Worm (Caenorhabditis elegans): ENCODE results near the gene F44E5.15.
A peak's percentile ranks its signal among the peaks of the same experiment; 100 is the strongest.

F44E5.15 gene

DNA sequence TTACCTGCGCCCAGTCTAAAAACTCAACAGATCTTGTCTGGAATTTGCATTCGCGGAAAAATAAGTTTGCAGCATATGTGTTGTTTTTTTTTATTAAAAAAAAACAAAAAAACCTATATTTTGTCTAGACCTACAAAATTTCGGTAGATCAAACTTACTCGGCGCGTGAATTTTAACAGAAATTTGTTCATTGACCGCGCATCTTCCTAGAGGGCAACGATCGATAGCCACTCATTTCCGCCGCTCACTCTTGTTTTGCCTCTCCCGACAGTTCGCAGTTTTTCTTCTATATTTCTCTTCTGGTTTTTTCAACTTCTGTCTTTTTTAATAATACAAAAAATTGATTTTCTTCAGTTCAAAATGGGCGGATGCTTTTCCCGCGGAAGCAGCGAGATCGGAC is 38.0 kb downstream of the F44E5.15 start, which contains the start of gene F43G6.7:
TSS of gene F43G6.7 (plus strand) at position 355 of the 400 bp plus-strand sequence.
- no peak for TF ChIP-seq nhr-77 (tag; optimal IDR thresholded peaks at IDR 0.05)
- no peak for TF ChIP-seq nhr-10 (tag; optimal IDR thresholded peaks at IDR 0.05)
- TF ChIP-seq ztf-1 (GFP tag; conservative IDR thresholded peaks at IDR 0.05) = no peak
- no peak for TF ChIP-seq skn-1 (tag; optimal IDR thresholded peaks at IDR 0.05)

- TF ChIP-seq nhr-129 (tag; optimal IDR thresholded peaks at IDR 0.05) = no peak
- no peak for TF ChIP-seq nhr-12 (tag; optimal IDR thresholded peaks at IDR 0.05)
- TF ChIP-seq F13H6.1 (tag; optimal IDR thresholded peaks at IDR 0.05) = no peak
- no peak for TF ChIP-seq lin-39 (tag; optimal IDR thresholded peaks at IDR 0.05)
- no peak for TF ChIP-seq ztf-11 (tag; optimal IDR thresholded peaks at IDR 0.05)
- TF ChIP-seq mbf-1 (tag; optimal IDR thresholded peaks at IDR 0.05) = no peak
- TF ChIP-seq mab-5 (tag; optimal IDR thresholded peaks at IDR 0.05) = no peak
- TF ChIP-seq fos-1 (tag; optimal IDR thresholded peaks at IDR 0.05) = no peak
- no peak for TF ChIP-seq skn-1 (tag; optimal IDR thresholded peaks at IDR 0.05)
- TF ChIP-seq elt-1 (tag; optimal IDR thresholded peaks at IDR 0.05) = no peak
- TF ChIP-seq unc-62 (GFP tag; optimal IDR thresholded peaks at IDR 0.05) = no peak
- TF ChIP-seq sem-4 (tag; optimal IDR thresholded peaks at IDR 0.05) = no peak
- TF ChIP-seq Y55F3AM.14 (GFP tag; optimal IDR thresholded peaks at IDR 0.05) = no peak
- no peak for TF ChIP-seq snpc-4 (tag; optimal IDR thresholded peaks at IDR 0.05)
- no peak for TF ChIP-seq nhr-23 (tag; optimal IDR thresholded peaks at IDR 0.05)
- no peak for TF ChIP-seq nhr-25 (tag; optimal IDR thresholded peaks at IDR 0.05)
- no peak for TF ChIP-seq nhr-10 (tag; optimal IDR thresholded peaks at IDR 0.05)
- TF ChIP-seq dmd-4 (tag; optimal IDR thresholded peaks at IDR 0.05) = no peak
- no peak for TF ChIP-seq nhr-77 (tag; optimal IDR thresholded peaks at IDR 0.05)
- TF ChIP-seq crh-2 (tag; optimal IDR thresholded peaks at IDR 0.05) = no peak
Observed at ce11 chrII:11811241-11811640, 38.8 kb downstream of the F44E5.15 start.

DNA sequence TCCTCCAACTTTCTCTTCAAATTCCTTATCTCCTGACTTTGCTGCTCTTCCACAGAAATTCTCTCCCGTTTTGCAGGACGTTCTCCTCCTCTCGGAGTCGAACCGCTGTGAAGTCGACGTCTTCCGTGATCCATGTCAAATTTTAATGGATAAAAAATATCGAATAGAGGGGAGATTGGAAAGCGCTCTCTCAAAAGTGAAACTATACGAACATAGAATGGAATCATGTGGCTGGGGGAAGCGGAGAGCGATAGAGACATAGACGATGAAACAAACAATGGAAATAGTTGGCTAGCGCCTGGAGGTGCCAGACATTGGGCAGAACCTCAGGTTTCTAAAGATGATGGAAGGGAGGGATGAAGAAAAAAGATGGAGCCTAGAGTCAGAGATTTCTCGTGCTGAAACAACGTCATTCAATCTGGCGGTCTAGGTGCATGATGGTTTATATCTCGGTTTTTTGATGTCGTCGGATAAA is 41.5 kb downstream of the F44E5.15 start, which contains the start of gene F43G6.8:
TSS of gene F43G6.8 (minus strand) at position 198 of the 475 bp plus-strand sequence.
- no peak for TF ChIP-seq ceh-82 (tag; optimal IDR thresholded peaks at IDR 0.05)
- no peak for TF ChIP-seq unc-62 (GFP tag; optimal IDR thresholded peaks at IDR 0.05)
- TF ChIP-seq nhr-11 (tag; optimal IDR thresholded peaks at IDR 0.05) = no peak
- no peak for TF ChIP-seq nhr-10 (tag; optimal IDR thresholded peaks at IDR 0.05)
- peak; percentile 42 for TF ChIP-seq sma-9 (GFP tag; optimal IDR thresholded peaks at IDR 0.05)
- no peak for TF ChIP-seq sma-9 (tag; optimal IDR thresholded peaks at IDR 0.05)
- no peak for TF ChIP-seq ztf-4 (tag; optimal IDR thresholded peaks at IDR 0.05)
- TF ChIP-seq ZK546.5 (tag; optimal IDR thresholded peaks at IDR 0.05) = no peak
- no peak for TF ChIP-seq Y55F3AM.14 (GFP tag; optimal IDR thresholded peaks at IDR 0.05)
- TF ChIP-seq R02D3.7 (tag; optimal IDR thresholded peaks at IDR 0.05) = no peak
- no peak for TF ChIP-seq sem-4 (tag; optimal IDR thresholded peaks at IDR 0.05)
- TF ChIP-seq nhr-25 (tag; optimal IDR thresholded peaks at IDR 0.05) = peak; percentile 6
- no peak for TF ChIP-seq dmd-4 (tag; optimal IDR thresholded peaks at IDR 0.05)
- TF ChIP-seq sma-3 (GFP tag; optimal IDR thresholded peaks at IDR 0.05) = no peak
- TF ChIP-seq F13H6.1 (tag; optimal IDR thresholded peaks at IDR 0.05) = no peak
- no peak for TF ChIP-seq ceh-16 (tag; optimal IDR thresholded peaks at IDR 0.05)
- no peak for TF ChIP-seq nhr-23 (tag; optimal IDR thresholded peaks at IDR 0.05)
- peak; percentile 79 for TF ChIP-seq ama-1 (optimal IDR thresholded peaks at IDR 0.05)
- peak in 1 of 2 experiments; percentile 61 for TF ChIP-seq lsy-2 (tag; optimal IDR thresholded peaks at IDR 0.05)
- no peak for TF ChIP-seq elt-3 (tag; optimal IDR thresholded peaks at IDR 0.05)
- no peak for TF ChIP-seq skn-1 (tag; optimal IDR thresholded peaks at IDR 0.05)
- TF ChIP-seq nhr-6 (tag; optimal IDR thresholded peaks at IDR 0.05) = no peak
- TF ChIP-seq unc-55 (GFP tag; optimal IDR thresholded peaks at IDR 0.05) = peak; percentile 50
- peak; percentile 29 for TF ChIP-seq lin-11 (tag; optimal IDR thresholded peaks at IDR 0.05)
- TF ChIP-seq unc-39 (tag; optimal IDR thresholded peaks at IDR 0.05) = no peak
- TF ChIP-seq C34F6.9 (tag; optimal IDR thresholded peaks at IDR 0.05) = peak; percentile 81
- peak; percentile 30 for TF ChIP-seq crh-2 (tag; optimal IDR thresholded peaks at IDR 0.05)
- TF ChIP-seq mab-5 (tag; optimal IDR thresholded peaks at IDR 0.05) = no peak
- TF ChIP-seq lin-13 (GFP tag; optimal IDR thresholded peaks at IDR 0.05) = peak; percentile 4
- peak; percentile 10 for TF ChIP-seq nhr-21 (tag; optimal IDR thresholded peaks at IDR 0.05)
- no peak for TF ChIP-seq peb-1 (tag; optimal IDR thresholded peaks at IDR 0.05)
- no peak for TF ChIP-seq egl-27 (tag; optimal IDR thresholded peaks at IDR 0.05)
- no peak for TF ChIP-seq zag-1 (tag; optimal IDR thresholded peaks at IDR 0.05)
- TF ChIP-seq nhr-237 (tag; optimal IDR thresholded peaks at IDR 0.05) = no peak
- no peak for TF ChIP-seq aly-2 (tag; optimal IDR thresholded peaks at IDR 0.05)
- no peak for TF ChIP-seq elt-1 (tag; optimal IDR thresholded peaks at IDR 0.05)
- TF ChIP-seq blmp-1 (tag; optimal IDR thresholded peaks at IDR 0.05; ENCODE audit: insufficient read depth) = peak; percentile 32
- TF ChIP-seq fos-1 (tag; optimal IDR thresholded peaks at IDR 0.05) = peak; percentile 13
- no peak for TF ChIP-seq nhr-77 (tag; optimal IDR thresholded peaks at IDR 0.05)
- TF ChIP-seq snpc-4 (tag; optimal IDR thresholded peaks at IDR 0.05) = peak; percentile 2
- TF ChIP-seq mbf-1 (tag; optimal IDR thresholded peaks at IDR 0.05) = no peak
- TF ChIP-seq gmeb-1 (tag; optimal IDR thresholded peaks at IDR 0.05) = no peak
- no peak for TF ChIP-seq mdl-1 (tag; optimal IDR thresholded peaks at IDR 0.05)
- TF ChIP-seq nhr-12 (tag; optimal IDR thresholded peaks at IDR 0.05) = no peak
- TF ChIP-seq nhr-129 (tag; optimal IDR thresholded peaks at IDR 0.05) = peak; percentile 83
- TF ChIP-seq ztf-1 (GFP tag; conservative IDR thresholded peaks at IDR 0.05) = no peak
- TF ChIP-seq ztf-11 (tag; optimal IDR thresholded peaks at IDR 0.05) = no peak
